Worm (Caenorhabditis elegans) whole organism, L2 larva: ENCODE data around the gene nonu-1.

Experiments used
- C34F6.9 ChIP-seq: fragments of 150-350 bp; optimal IDR thresholded peaks from 2 replicates; lab custom pipeline; 2014; ENCODE audit warnings: missing biosample characterization, missing genetic modification characterization
- F13H6.1 ChIP-seq: sonication (generic microtip); optimal IDR thresholded peaks from 2 replicates; lab custom pipeline; 2016; ENCODE audit warnings: missing genetic modification characterization, missing compliant biosample characterization
- aly-2 ChIP-seq: fragments of 150-350 bp; optimal IDR thresholded peaks from 2 replicates; lab custom pipeline; 2014; ENCODE audit warnings: missing biosample characterization, missing genetic modification characterization
- ama-1 ChIP-seq: fragments of 150-350 bp; optimal IDR thresholded peaks from 2 replicates; lab custom pipeline; 2018; ENCODE audit warnings: inconsistent platforms
- blmp-1 ChIP-seq: sonication (generic microtip); optimal IDR thresholded peaks from 2 replicates; lab custom pipeline; 2017; ENCODE audit warnings: missing genetic modification characterization, mild to moderate bottlenecking, missing compliant biosample characterization, antibody characterized with exemption, moderate library complexity; ENCODE audit not compliant: insufficient read depth
- ceh-82 ChIP-seq: fragments of 150-350 bp; optimal IDR thresholded peaks from 2 replicates; lab custom pipeline; 2014; ENCODE audit warnings: missing biosample characterization, missing genetic modification characterization
- crh-2 ChIP-seq: sonication (generic microtip); optimal IDR thresholded peaks from 2 replicates; lab custom pipeline; 2017; ENCODE audit warnings: missing biosample characterization, missing genetic modification characterization
- egl-27 ChIP-seq: sonication (generic microtip); optimal IDR thresholded peaks from 3 replicates; lab custom pipeline; 2017; ENCODE audit warnings: missing biosample characterization, missing genetic modification reagents, missing genetic modification characterization
- elt-3 ChIP-seq: sonication (generic microtip); optimal IDR thresholded peaks from 2 replicates; lab custom pipeline; 2017; ENCODE audit warnings: missing biosample characterization, missing genetic modification characterization
- fos-1 ChIP-seq: fragments of 150-350 bp; optimal IDR thresholded peaks from 2 replicates; lab custom pipeline; 2014; ENCODE audit warnings: missing biosample characterization, missing genetic modification characterization
- gmeb-1 ChIP-seq: fragments of 150-350 bp; optimal IDR thresholded peaks from 2 replicates; lab custom pipeline; 2014; ENCODE audit warnings: missing biosample characterization, missing genetic modification characterization
- lin-11 ChIP-seq: fragments of 150-350 bp; sonication (generic microtip); optimal IDR thresholded peaks from 2 replicates; lab custom pipeline; 2014; ENCODE audit warnings: missing biosample characterization, missing genetic modification characterization, inconsistent platforms, mixed read lengths
- lin-39 ChIP-seq: fragments of 150-350 bp; optimal IDR thresholded peaks from 2 replicates; lab custom pipeline; 2014; ENCODE audit warnings: missing biosample characterization, missing genetic modification reagents, missing genetic modification characterization
- lsy-2 ChIP-seq, 2 experiments: fragments of 150-350 bp in 1 of 2; sonication (generic microtip) in 1 of 2; optimal IDR thresholded peaks; 2 replicates each; lab custom pipeline; 2014 to 2017; ENCODE audit warnings: missing biosample characterization in 2 of 2, missing genetic modification characterization in 2 of 2
- mab-5 ChIP-seq: fragments of 150-350 bp; optimal IDR thresholded peaks from 2 replicates; lab custom pipeline; 2014; ENCODE audit warnings: missing biosample characterization, missing genetic modification characterization
- mbf-1 ChIP-seq: sonication (generic microtip); optimal IDR thresholded peaks from 2 replicates; lab custom pipeline; 2017; ENCODE audit warnings: missing biosample characterization, missing genetic modification characterization
- mdl-1 ChIP-seq, 2 experiments: fragments of 150-350 bp in 1 of 2; sonication (generic microtip) in 1 of 2; optimal IDR thresholded peaks; 2 replicates each; lab custom pipeline; 2017; ENCODE audit warnings: missing biosample characterization in 2 of 2, missing genetic modification characterization in 2 of 2
- nhr-10 ChIP-seq: sonication (generic microtip); optimal IDR thresholded peaks from 2 replicates; lab custom pipeline; 2017; ENCODE audit warnings: missing biosample characterization, missing genetic modification characterization
- nhr-11 ChIP-seq: fragments of 150-350 bp; optimal IDR thresholded peaks from 2 replicates; lab custom pipeline; 2014; ENCODE audit warnings: missing biosample characterization, missing genetic modification characterization
- nhr-129 ChIP-seq: fragments of 150-350 bp; optimal IDR thresholded peaks from 2 replicates; lab custom pipeline; 2014; ENCODE audit warnings: missing biosample characterization, missing genetic modification characterization
- nhr-21 ChIP-seq: fragments of 150-350 bp; optimal IDR thresholded peaks from 2 replicates; lab custom pipeline; 2014; ENCODE audit warnings: missing biosample characterization, missing genetic modification characterization
- nhr-23 ChIP-seq: fragments of 150-350 bp; optimal IDR thresholded peaks from 2 replicates; lab custom pipeline; 2014; ENCODE audit warnings: missing biosample characterization, missing genetic modification reagents, missing genetic modification characterization
- skn-1 ChIP-seq: sonication (generic microtip); optimal IDR thresholded peaks from 2 replicates; lab custom pipeline; 2017; ENCODE audit warnings: missing biosample characterization, missing genetic modification characterization
- sma-3 ChIP-seq: sonication (generic microtip); optimal IDR thresholded peaks from 2 replicates; lab custom pipeline; 2016; ENCODE audit warnings: missing genetic modification reagents, missing genetic modification characterization, missing compliant biosample characterization
- sma-9 ChIP-seq, 2 experiments: fragments of 150-350 bp in 1 of 2; sonication (generic microtip) in 1 of 2; optimal IDR thresholded peaks; 2 replicates each; lab custom pipeline; 2014 to 2016; ENCODE audit warnings: missing genetic modification characterization in 2 of 2, mild to moderate bottlenecking in 1 of 2, missing biosample characterization in 1 of 2, missing compliant biosample characterization in 1 of 2, missing genetic modification reagents in 1 of 2, moderate library complexity in 1 of 2
- unc-39 ChIP-seq: fragments of 150-350 bp; optimal IDR thresholded peaks from 2 replicates; lab custom pipeline; 2014; ENCODE audit warnings: missing biosample characterization, missing genetic modification characterization
- unc-55 ChIP-seq: fragments of 150-350 bp; sonication (generic microtip); optimal IDR thresholded peaks from 3 replicates; lab custom pipeline; 2014; ENCODE audit warnings: missing biosample characterization, missing genetic modification reagents, missing genetic modification characterization
- ztf-11 ChIP-seq: sonication (generic microtip); optimal IDR thresholded peaks from 2 replicates; lab custom pipeline; 2017; ENCODE audit warnings: missing biosample characterization, missing genetic modification characterization
- ztf-4 ChIP-seq: fragments of 150-350 bp; optimal IDR thresholded peaks from 2 replicates; lab custom pipeline; 2014; ENCODE audit warnings: missing biosample characterization, missing genetic modification characterization

Gene nonu-1

ce11 chrIII:4883429-4883828 is 33.7 kb upstream of the nonu-1 start, which contains the start of gene clec-5:
TSS of gene clec-5 (minus strand) at chrIII:4883606.
- TF ChIP-seq fos-1 (tag; lab: Kevin White, UChicago): peak; percentile 77
- no peak for TF ChIP-seq mbf-1 (tag; lab: Kevin White, UChicago)

ce11 chrIII:4881955-4882354 is 32.2 kb upstream of the nonu-1 start:
- TF ChIP-seq lin-39 (tag; lab: Kevin White, UChicago) (no peak), mdl-1 (tag; optimal IDR thresholded peaks at IDR 0.05; lab: Kevin White, UChicago) (no peak), fos-1 (tag; lab: Kevin White, UChicago) (peak; percentile 24), egl-27 (no peak)

- no peak for TF ChIP-seq ceh-82
- TF ChIP-seq C34F6.9: no peak
- no peak for TF ChIP-seq ztf-4
These were observed 29.7 kb upstream of the nonu-1 start, which contains the start of gene C35D10.1 for ce11 chrIII:4879445-4879844. TSS of gene C35D10.1 (plus strand) at chrIII:4879745.

ce11 chrIII:4878281-4878680 is 28.6 kb upstream of the nonu-1 start, which contains the start of the genes tost-1 and arx-6:
TSS of gene tost-1 (minus strand) at chrIII:4878311.
TSS of gene arx-6 (plus strand) at chrIII:4878658.
- TF ChIP-seq nhr-21 (tag; lab: Kevin White, UChicago) (no peak), lsy-2 (tag; optimal IDR thresholded peaks at IDR 0.05; lab: Kevin White, UChicago) (peak in 1 of 2 experiments; percentile 70), C34F6.9 (peak; percentile 66), nhr-129 (tag; lab: Kevin White, UChicago) (peak; percentile 54), sma-3 (GFP tag; lab: Kevin White, UChicago) (peak; percentile 13), lin-39 (tag; lab: Kevin White, UChicago) (no peak), unc-55 (GFP tag; lab: Kevin White, UChicago) (peak; percentile 71), gmeb-1 (peak; percentile 88), fos-1 (tag; lab: Kevin White, UChicago) (peak; percentile 68), crh-2 (peak; percentile 15), F13H6.1 (peak; percentile 1), mbf-1 (tag; lab: Kevin White, UChicago) (no peak), mab-5 (tag; lab: Kevin White, UChicago) (peak; percentile 15)

- TF ChIP-seq lin-11 (tag; lab: Kevin White, UChicago) (peak; percentile 4), C34F6.9 (peak; percentile 49), sma-9 (GFP tag; optimal IDR thresholded peaks at IDR 0.05; lab: Kevin White, UChicago) (peak; percentile 9), sma-9 (tag; optimal IDR thresholded peaks at IDR 0.05; lab: Kevin White, UChicago) (no peak), mdl-1 (tag; optimal IDR thresholded peaks at IDR 0.05; lab: Kevin White, UChicago) (no peak), nhr-129 (tag; lab: Kevin White, UChicago) (peak; percentile 50)
These were observed 26.0 kb upstream of the nonu-1 start for ce11 chrIII:4875663-4876062.

- TF ChIP-seq mab-5 (tag; lab: Kevin White, UChicago): no peak
- TF ChIP-seq nhr-11: no peak
- TF ChIP-seq aly-2: no peak
- TF ChIP-seq ztf-11: no peak
- TF ChIP-seq elt-3 (tag; lab: Kevin White, UChicago): no peak
- TF ChIP-seq egl-27: no peak
- TF ChIP-seq unc-39 (tag; lab: Kevin White, UChicago): no peak
- TF ChIP-seq ztf-4: no peak
- no peak for TF ChIP-seq skn-1
- no peak for TF ChIP-seq ama-1 (lab: Kevin White, UChicago)
- no peak for TF ChIP-seq lin-11 (tag; lab: Kevin White, UChicago)
- no peak for TF ChIP-seq nhr-23 (tag; lab: Kevin White, UChicago)
- no peak for TF ChIP-seq mbf-1 (tag; lab: Kevin White, UChicago)
- TF ChIP-seq blmp-1: no peak
- no peak for TF ChIP-seq nhr-10 (tag; lab: Kevin White, UChicago)
- no peak for TF ChIP-seq sma-9 (GFP tag; optimal IDR thresholded peaks at IDR 0.05; lab: Kevin White, UChicago)
- no peak for TF ChIP-seq sma-9 (tag; optimal IDR thresholded peaks at IDR 0.05; lab: Kevin White, UChicago)
These were observed 25.0 kb upstream of the nonu-1 start, which contains the start of gene C35D10.12 for ce11 chrIII:4874671-4875070. TSS of gene C35D10.12 (minus strand) at chrIII:4874771.

- TF ChIP-seq lin-11 (tag; lab: Kevin White, UChicago): no peak
These were observed 23.7 kb upstream of the nonu-1 start for ce11 chrIII:4873395-4873794.
